Fruit fly (Drosophila melanogaster) whole organism, embryonic: Measurements from ENCODE around the gene AlaRS.

ENCODE experiments used
- ATbp ChIP-seq: fragments of 200-800 bp; sonication (Bioruptor generic); optimal IDR thresholded peaks from 2 replicates; lab custom pipeline; 2017; ENCODE audit warnings: missing biosample characterization, mild to moderate bottlenecking, missing genetic modification characterization, missing genetic modification reagents
- Bdp1 ChIP-seq: fragments of 200-800 bp; sonication (Bioruptor generic); optimal IDR thresholded peaks from 3 replicates; lab custom pipeline; 2016; ENCODE audit warnings: missing biosample characterization, missing genetic modification characterization
- CG10462 ChIP-seq: fragments of 200-800 bp; sonication (Bioruptor generic); optimal IDR thresholded peaks from 2 replicates; lab custom pipeline; 2016; ENCODE audit warnings: missing biosample characterization, missing genetic modification characterization
- CG12942 ChIP-seq: fragments of 200-800 bp; sonication (Bioruptor generic); optimal IDR thresholded peaks from 3 replicates; lab custom pipeline; 2016; ENCODE audit warnings: missing biosample characterization, missing genetic modification characterization
- CG1529 ChIP-seq: fragments of 200-800 bp; sonication (Bioruptor generic); optimal IDR thresholded peaks from 3 replicates; lab custom pipeline; 2018; ENCODE audit warnings: missing biosample characterization, missing genetic modification characterization
- CG15696 ChIP-seq: fragments of 200-800 bp; sonication (Bioruptor generic); optimal IDR thresholded peaks from 2 replicates; lab custom pipeline; 2019; ENCODE audit warnings: missing biosample characterization, mild to moderate bottlenecking, missing genetic modification characterization, moderate library complexity
- CG16863 ChIP-seq: fragments of 200-800 bp; sonication (Bioruptor generic); optimal IDR thresholded peaks from 3 replicates; lab custom pipeline; 2016; ENCODE audit warnings: missing biosample characterization, missing genetic modification characterization
- CG18599 ChIP-seq: fragments of 200-800 bp; sonication (Bioruptor generic); optimal IDR thresholded peaks from 3 replicates; lab custom pipeline; 2017; ENCODE audit warnings: missing biosample characterization, missing genetic modification characterization, mild to moderate bottlenecking, moderate library complexity, missing genetic modification reagents
- CG30020 ChIP-seq: fragments of 200-800 bp; optimal IDR thresholded peaks from 2 replicates; lab custom pipeline; 2019; ENCODE audit warnings: missing biosample characterization, mild to moderate bottlenecking, missing genetic modification characterization, moderate library complexity
- CG31441 ChIP-seq: fragments of 200-800 bp; sonication (Bioruptor generic); IDR thresholded peaks from 2 replicates; pipeline ENCODE4 v1.3.6; 2022; ENCODE audit warnings: missing biosample characterization, missing genetic modification characterization
- CG32767 ChIP-seq: fragments of 200-800 bp; sonication (Bioruptor generic); IDR thresholded peaks from 2 replicates; pipeline ENCODE4 v1.3.6; 2022; ENCODE audit warnings: missing biosample characterization, missing genetic modification characterization
- CG3407 ChIP-seq: fragments of 200-800 bp; sonication (Bioruptor generic); optimal IDR thresholded peaks from 2 replicates; lab custom pipeline; 2018; ENCODE audit warnings: missing biosample characterization, mild to moderate bottlenecking, missing genetic modification characterization
- CG5953 ChIP-seq: fragments of 200-800 bp; sonication (Bioruptor generic); IDR thresholded peaks from 2 replicates; pipeline ENCODE4 v1.3.6; 2022; ENCODE audit warnings: missing biosample characterization, missing genetic modification characterization
- CG6654 ChIP-seq: fragments of 200-800 bp; sonication (Bioruptor generic); optimal IDR thresholded peaks from 2 replicates; lab custom pipeline; 2017; ENCODE audit warnings: missing biosample characterization, mild to moderate bottlenecking, missing genetic modification characterization
- CG6791 ChIP-seq: fragments of 200-800 bp; sonication (Bioruptor generic); IDR thresholded peaks from 3 replicates; pipeline ENCODE4 v1.3.6; 2022; ENCODE audit warnings: missing biosample characterization, missing genetic modification characterization; ENCODE audit not compliant: partially characterized antibody
- CG7271 ChIP-seq: fragments of 200-800 bp; sonication (Bioruptor generic); optimal IDR thresholded peaks from 2 replicates; lab custom pipeline; 2018; ENCODE audit warnings: missing biosample characterization, mild to moderate bottlenecking, missing genetic modification characterization, moderate library complexity
- CG7556 ChIP-seq: fragments of 200-800 bp; sonication (Bioruptor generic); optimal IDR thresholded peaks from 2 replicates; lab custom pipeline; 2017; ENCODE audit warnings: missing biosample characterization, mild to moderate bottlenecking, missing genetic modification characterization
- CG9817 ChIP-seq: fragments of 200-800 bp; sonication (Bioruptor generic); optimal IDR thresholded peaks from 2 replicates; lab custom pipeline; 2018; ENCODE audit warnings: missing biosample characterization, mild to moderate bottlenecking, missing genetic modification characterization, moderate library complexity
- CHES-1-like ChIP-seq: fragments of 200-800 bp; sonication (Bioruptor generic); optimal IDR thresholded peaks from 2 replicates; lab custom pipeline; 2016; ENCODE audit warnings: missing biosample characterization, missing genetic modification characterization
- CTCF ChIP-seq: fragments of 200-800 bp; sonication (Bioruptor generic); optimal IDR thresholded peaks from 2 replicates; lab custom pipeline; 2017; ENCODE audit warnings: missing biosample characterization, mild to moderate bottlenecking, missing genetic modification characterization, moderate library complexity
- Dbx ChIP-seq: fragments of 200-800 bp; sonication (Bioruptor generic); IDR thresholded peaks from 3 replicates; pipeline ENCODE4 v1.3.6; 2022; ENCODE audit warnings: missing biosample characterization, missing genetic modification characterization
- Dll ChIP-seq: fragments of 200-800 bp; sonication (Bioruptor generic); IDR thresholded peaks from 4 replicates; pipeline ENCODE4 v1.3.6; 2022; ENCODE audit warnings: missing biosample characterization, missing genetic modification characterization; ENCODE audit not compliant: partially characterized antibody
- Dp ChIP-seq: fragments of 200-800 bp; sonication (Bioruptor generic); optimal IDR thresholded peaks from 2 replicates; lab custom pipeline; 2018; ENCODE audit warnings: missing biosample characterization, mild to moderate bottlenecking, missing genetic modification characterization, moderate library complexity
- Ets65A ChIP-seq: fragments of 200-800 bp; sonication (Bioruptor generic); peaks from one replicate; lab custom pipeline; 2016; ENCODE audit warnings: missing biosample characterization, missing genetic modification characterization
- Fer2 ChIP-seq: fragments of 200-800 bp; sonication (Bioruptor generic); optimal IDR thresholded peaks from 2 replicates; lab custom pipeline; 2018; ENCODE audit warnings: missing biosample characterization, mild to moderate bottlenecking, missing genetic modification characterization, moderate library complexity
- H2.0 ChIP-seq: fragments of 200-800 bp; sonication (Bioruptor generic); IDR thresholded peaks from 2 replicates; pipeline ENCODE4 v1.3.6; 2022; ENCODE audit warnings: missing biosample characterization, missing genetic modification characterization
- HLH54F ChIP-seq: fragments of 200-800 bp; sonication (Bioruptor generic); optimal IDR thresholded peaks from 3 replicates; lab custom pipeline; 2016; ENCODE audit warnings: missing biosample characterization, missing genetic modification characterization
- Hmx ChIP-seq: fragments of 200-800 bp; sonication (Bioruptor generic); optimal IDR thresholded peaks from 2 replicates; lab custom pipeline; 2016; ENCODE audit warnings: missing biosample characterization, missing genetic modification characterization
- Lim3 ChIP-seq: fragments of 200-800 bp; sonication (Bioruptor generic); IDR thresholded peaks from 2 replicates; pipeline ENCODE4 v1.3.6; 2022; ENCODE audit warnings: missing biosample characterization, missing genetic modification characterization
- Mes4 ChIP-seq: fragments of 200-800 bp; sonication (Bioruptor generic); optimal IDR thresholded peaks from 2 replicates; lab custom pipeline; 2016; ENCODE audit warnings: missing biosample characterization, missing genetic modification characterization
- Nf-YA ChIP-seq: fragments of 200-800 bp; sonication (Bioruptor generic); IDR thresholded peaks from 2 replicates; pipeline ENCODE4 v1.3.6; 2022; ENCODE audit warnings: missing biosample characterization, missing genetic modification characterization
- Oli ChIP-seq: fragments of 200-800 bp; sonication (Bioruptor generic); optimal IDR thresholded peaks from 2 replicates; lab custom pipeline; 2018; ENCODE audit warnings: missing biosample characterization, mild to moderate bottlenecking, missing genetic modification characterization, moderate library complexity
- PHDP ChIP-seq: fragments of 200-800 bp; sonication (Bioruptor generic); optimal IDR thresholded peaks from 3 replicates; lab custom pipeline; 2018; ENCODE audit warnings: missing biosample characterization, mild to moderate bottlenecking, missing genetic modification characterization, moderate library complexity
- Tbp ChIP-seq: fragments of >200 bp; optimal IDR thresholded peaks from 2 replicates; lab custom pipeline; 2018; ENCODE audit warnings: missing biosample characterization, missing genetic modification characterization
- al ChIP-seq: fragments of 200-800 bp; sonication (Bioruptor generic); IDR thresholded peaks from 2 replicates; pipeline ENCODE4 v1.3.6; 2022; ENCODE audit warnings: missing biosample characterization, missing genetic modification characterization
- ap ChIP-seq: fragments of 200-800 bp; sonication (Bioruptor generic); IDR thresholded peaks from 2 replicates; pipeline ENCODE4 v1.3.6; 2022; ENCODE audit warnings: missing biosample characterization, missing genetic modification characterization
- ase ChIP-seq: fragments of 200-800 bp; sonication (Bioruptor generic); IDR thresholded peaks from 3 replicates; pipeline ENCODE4 v1.3.6; 2022; ENCODE audit warnings: missing biosample characterization, missing genetic modification characterization
- ato ChIP-seq: fragments of 200-800 bp; sonication (Bioruptor generic); IDR thresholded peaks from 2 replicates; pipeline ENCODE4 v1.3.6; 2022; ENCODE audit warnings: missing biosample characterization, missing genetic modification characterization; ENCODE audit not compliant: partially characterized antibody
- cg ChIP-seq: fragments of 200-800 bp; sonication (Bioruptor generic); optimal IDR thresholded peaks from 3 replicates; lab custom pipeline; 2019; ENCODE audit warnings: missing biosample characterization, mild to moderate bottlenecking, missing genetic modification characterization, moderate library complexity
- ci ChIP-seq: fragments of 200-800 bp; sonication (Bioruptor generic); IDR thresholded peaks from 3 replicates; pipeline ENCODE4 v1.3.6; 2022; ENCODE audit warnings: missing biosample characterization, missing genetic modification characterization
- fu2 ChIP-seq: fragments of 200-800 bp; sonication (Bioruptor generic); optimal IDR thresholded peaks from 2 replicates; lab custom pipeline; 2016; ENCODE audit warnings: missing biosample characterization, missing genetic modification characterization
- ham ChIP-seq: fragments of 200-800 bp; sonication (Bioruptor generic); IDR thresholded peaks from 2 replicates; pipeline ENCODE4 v1.3.6; 2022; ENCODE audit warnings: missing biosample characterization, missing genetic modification characterization
- her ChIP-seq: fragments of 200-800 bp; sonication (Bioruptor generic); optimal IDR thresholded peaks from 2 replicates; lab custom pipeline; 2016; ENCODE audit warnings: missing biosample characterization, missing genetic modification characterization
- luna ChIP-seq: fragments of 200-800 bp; sonication (Bioruptor generic); optimal IDR thresholded peaks from 2 replicates; lab custom pipeline; 2016; ENCODE audit warnings: missing biosample characterization, missing genetic modification characterization
- maf-S ChIP-seq: fragments of 200-800 bp; sonication (Bioruptor generic); optimal IDR thresholded peaks from 2 replicates; lab custom pipeline; 2016; ENCODE audit warnings: missing biosample characterization, missing genetic modification characterization
- ro ChIP-seq: fragments of 200-800 bp; sonication (Bioruptor generic); IDR thresholded peaks from 2 replicates; pipeline ENCODE4 v1.3.6; 2022; ENCODE audit warnings: missing biosample characterization, missing genetic modification characterization
- scrt ChIP-seq: fragments of 200-800 bp; sonication (Bioruptor generic); optimal IDR thresholded peaks from 2 replicates; lab custom pipeline; 2018; ENCODE audit warnings: missing biosample characterization, mild to moderate bottlenecking, missing genetic modification characterization, moderate library complexity
- so ChIP-seq: fragments of 200-800 bp; sonication (Bioruptor generic); IDR thresholded peaks from 3 replicates; pipeline ENCODE4 v1.3.6; 2022; ENCODE audit warnings: missing biosample characterization, missing genetic modification characterization
- stc ChIP-seq: fragments of 200-800 bp; sonication (Bioruptor generic); IDR thresholded peaks from 2 replicates; pipeline ENCODE4 v1.3.6; 2022; ENCODE audit warnings: missing biosample characterization, missing genetic modification characterization
- unc-4 ChIP-seq: fragments of 200-800 bp; sonication (Bioruptor generic); IDR thresholded peaks from 2 replicates; pipeline ENCODE4 v1.3.6; 2022; ENCODE audit warnings: missing biosample characterization, missing genetic modification characterization; ENCODE audit not compliant: partially characterized antibody
- wor ChIP-seq: fragments of 200-800 bp; sonication (Bioruptor generic); IDR thresholded peaks from 2 replicates; pipeline ENCODE4 v1.3.6; 2022; ENCODE audit warnings: missing biosample characterization, missing genetic modification characterization

The AlaRS gene

dm6 chr2L:8384108-8384601 is 2.6 kb upstream of the AlaRS start, which contains the start of the genes Dad1 and CG13384 (continued):
- TF ChIP-seq ham (GFP tag; lab: Robert Waterston, UW) = peak; percentile 74; the same call in 1 of the 2 replicates
- TF ChIP-seq scrt = peak; percentile 85
- peak; percentile 86 for TF ChIP-seq CG12942 (GFP tag; lab: Kevin White, UChicago)
- peak; percentile 94 for TF ChIP-seq CG7556 (GFP tag; lab: Kevin White, UChicago)
- peak; percentile 68; the same call in 3 of the 4 replicates for TF ChIP-seq Dll (GFP tag; lab: Robert Waterston, UW)
- TF ChIP-seq Bdp1 = peak; percentile 63
- peak; percentile 66 for TF ChIP-seq maf-S (GFP tag; lab: Kevin White, UChicago)
- peak; percentile 26 for TF ChIP-seq her
- peak; percentile 58; the same call in 1 of the 2 replicates for TF ChIP-seq CG5953 (GFP tag; lab: Robert Waterston, UW)
- TF ChIP-seq CG32767 (GFP tag; lab: Robert Waterston, UW) = peak; percentile 86
- 0 out of 2 replicates have a peak, but pooled peaks have one; percentile 23 for TF ChIP-seq ato (GFP tag; lab: Robert Waterston, UW)
- peak; percentile 62 for TF ChIP-seq wor
- peak; percentile 94 for TF ChIP-seq Fer2 (tag; lab: Kevin White, UChicago)
- TF ChIP-seq so = peak; percentile 78; the same call in 2 of the 3 replicates
- TF ChIP-seq CG6654 (GFP tag; lab: Kevin White, UChicago) = peak; percentile 63
- peak; percentile 95 for TF ChIP-seq al
- TF ChIP-seq cg (GFP tag; lab: Kevin White, UChicago) = no peak
- TF ChIP-seq unc-4 (GFP tag; lab: Robert Waterston, UW) = 0 out of 2 replicates have a peak, but pooled peaks have one; percentile 51
- TF ChIP-seq fu2 (GFP tag; lab: Kevin White, UChicago) = peak; percentile 18
- peak; percentile 81 for TF ChIP-seq CG1529 (GFP tag; lab: Kevin White, UChicago)
- TF ChIP-seq Tbp (GFP tag; lab: Kevin White, UChicago) = no peak
- TF ChIP-seq CG6791 (GFP tag; lab: Robert Waterston, UW) = no peak; the same call in 2 of the 3 replicates
- peak; percentile 96 for TF ChIP-seq CG18599 (GFP tag; lab: Kevin White, UChicago)
- TF ChIP-seq CG3407 (GFP tag; lab: Kevin White, UChicago) = peak; percentile 78
- TF ChIP-seq PHDP (tag; lab: Kevin White, UChicago) = peak; percentile 96
- peak; percentile 47; the same call in 1 of the 2 replicates for TF ChIP-seq Nf-YA
- TF ChIP-seq H2.0 = peak; percentile 89
- TF ChIP-seq CG10462 = peak; percentile 81
- peak; percentile 76; the same call in 2 of the 3 replicates for TF ChIP-seq ase (GFP tag; lab: Robert Waterston, UW)
- peak; percentile 82 for TF ChIP-seq CG7271 (tag; lab: Kevin White, UChicago)
- peak; percentile 64 for TF ChIP-seq HLH54F
- TF ChIP-seq ATbp (GFP tag; lab: Kevin White, UChicago) = peak; percentile 84
- 0 out of 3 replicates have a peak, but pooled peaks have one; percentile 48 for TF ChIP-seq ci (GFP tag; lab: Robert Waterston, UW)
- no peak for TF ChIP-seq luna (GFP tag; lab: Kevin White, UChicago)
- TF ChIP-seq ap (GFP tag; lab: Robert Waterston, UW) = peak; percentile 78
- peak; percentile 94 for TF ChIP-seq CG9817 (tag; lab: Kevin White, UChicago)
- TF ChIP-seq Mes4 (GFP tag; lab: Kevin White, UChicago) = peak; percentile 29
- TF ChIP-seq CTCF (GFP tag; lab: Kevin White, UChicago) = no peak
- peak; percentile 28 for TF ChIP-seq CG16863 (GFP tag; lab: Kevin White, UChicago)
- TF ChIP-seq CG15696 = peak; percentile 94
- TF ChIP-seq CHES-1-like (GFP tag; lab: Kevin White, UChicago) = peak; percentile 54
- TF ChIP-seq CG30020 = peak; percentile 88
- TF ChIP-seq CG31441 = peak; percentile 97
- peak; percentile 89 for TF ChIP-seq stc (GFP tag; lab: Robert Waterston, UW)
- TF ChIP-seq Hmx = peak; percentile 63
- TF ChIP-seq Lim3 (GFP tag; lab: Robert Waterston, UW) = peak; percentile 10; the same call in 1 of the 2 replicates
- TF ChIP-seq Dbx (GFP tag; lab: Robert Waterston, UW) = peak; percentile 93
- TF ChIP-seq Ets65A (GFP tag; lab: Kevin White, UChicago) = peak; percentile 93
- TF ChIP-seq Dp = peak; percentile 30
- peak; percentile 72 for TF ChIP-seq ro
- TF ChIP-seq Oli = peak; percentile 91
